Worm (Caenorhabditis elegans) whole organism, late embryonic: Measurements from ENCODE around the gene F49F1.2.

Experiments
- pha-4 ChIP-seq: fragments of 150-350 bp; optimal IDR thresholded peaks from 2 replicates; lab custom pipeline; 2018; ENCODE audit warnings: missing biosample characterization, missing genetic modification reagents, missing genetic modification characterization
- ref-2 ChIP-seq: sonication (generic microtip); optimal IDR thresholded peaks from 2 replicates; lab custom pipeline; 2016; ENCODE audit warnings: missing genetic modification characterization, missing compliant biosample characterization
- sox-4 ChIP-seq: sonication (generic microtip); optimal IDR thresholded peaks from 2 replicates; lab custom pipeline; 2017; ENCODE audit warnings: mild to moderate bottlenecking, missing genetic modification characterization, inconsistent platforms, missing compliant biosample characterization

ce11 chrIV:4150138-4150537 lies 34.4 kb downstream of the F49F1.2 start:
- TF ChIP-seq pha-4 (tag; lab: Kevin White, UChicago) (no peak), sox-4 (tag; lab: Kevin White, UChicago) (no peak), ref-2 (tag; lab: Kevin White, UChicago) (no peak)
